Fruit fly (Drosophila melanogaster): ENCODE measurements around the gene Ing3.

Gene Ing3

dm6 chrX:18699268-18700140 lies 46.6 kb upstream of the Ing3 start (continued):
- no peak for TF ChIP-seq CG32006 (GFP tag; optimal IDR thresholded peaks at IDR 0.05)
- peak; percentile 20 for TF ChIP-seq dsx (GFP tag; optimal IDR thresholded peaks at IDR 0.05; ENCODE audit: poor library complexity, severe bottlenecking)
- no peak for TF ChIP-seq CG34406 (GFP tag; optimal IDR thresholded peaks at IDR 0.05)
- TF ChIP-seq Hr38 (GFP tag; optimal IDR thresholded peaks at IDR 0.05): no peak
- no peak for TF ChIP-seq CG10669 (GFP tag; optimal IDR thresholded peaks at IDR 0.05)
- no peak for TF ChIP-seq CG6792 (GFP tag; optimal IDR thresholded peaks at IDR 0.05)
- 0 out of 3 replicates have a peak, but pooled peaks have one; percentile 7 for TF ChIP-seq CG6163 (GFP tag; IDR thresholded peaks at IDR 0.05)
- TF ChIP-seq spab (GFP tag; optimal IDR thresholded peaks at IDR 0.05): peak; percentile 32

- TF ChIP-seq CG8119 (GFP tag; IDR thresholded peaks at IDR 0.05): no peak
- TF ChIP-seq ss (GFP tag; optimal IDR thresholded peaks at IDR 0.05): peak in 1 of 2 experiments; percentile 73
Observed at dm6 chrX:18695603-18696002, 42.7 kb upstream of the Ing3 start.

DNA sequence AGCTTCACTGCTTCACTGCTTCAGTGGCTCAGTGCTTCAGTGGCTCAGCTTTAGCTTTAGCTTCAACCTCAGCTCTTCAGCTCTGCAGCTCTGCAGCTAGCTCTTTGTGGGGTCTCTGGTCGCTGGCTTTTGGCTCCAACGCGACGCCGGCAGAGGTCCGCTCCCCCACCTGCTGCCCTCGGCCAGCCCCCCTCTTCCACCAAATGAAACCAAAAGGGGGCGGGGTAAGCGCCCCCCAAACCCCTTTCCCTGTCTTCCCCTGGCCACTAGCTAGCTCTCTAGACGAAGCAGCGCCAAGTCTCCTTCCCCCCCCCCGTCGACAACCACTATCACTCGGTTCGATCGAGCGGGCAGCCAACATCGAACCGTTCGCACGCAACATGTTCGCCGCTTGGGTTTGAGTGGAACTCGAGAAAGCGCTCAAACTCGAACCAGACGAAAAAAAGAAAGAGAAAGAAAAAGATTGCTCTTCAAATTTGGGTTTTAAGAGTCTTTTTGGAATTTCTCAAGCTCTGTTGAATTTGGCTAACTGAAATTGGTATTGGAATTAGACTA lies 40.1 kb upstream of the Ing3 start, which contains the start of gene Cyp18a1:
Gene Cyp18a1, minus strand, starts transcription at position 95 of the 555 bp plus-strand sequence.
- no peak for TF ChIP-seq CG31627 (GFP tag; optimal IDR thresholded peaks at IDR 0.05)

dm6 chrX:18685726-18686125 lies 32.8 kb upstream of the Ing3 start, which contains the start of gene phtm:
phtm (plus strand) TSS chrX:18685766.
- TF ChIP-seq Hr4 (GFP tag; optimal IDR thresholded peaks at IDR 0.05): no peak
- TF ChIP-seq lz (GFP tag; optimal IDR thresholded peaks at IDR 0.05): no peak
- TF ChIP-seq Blimp-1 (GFP tag; optimal IDR thresholded peaks at IDR 0.05): peak; percentile 91

dm6 chrX:18684928-18685327 lies 32.0 kb upstream of the Ing3 start:
- no peak for TF ChIP-seq topi (GFP tag; optimal IDR thresholded peaks at IDR 0.05)
- no peak for TF ChIP-seq Eip78C (GFP tag)
- TF ChIP-seq CG10669 (GFP tag; optimal IDR thresholded peaks at IDR 0.05): no peak
- no peak for TF ChIP-seq ss (GFP tag; optimal IDR thresholded peaks at IDR 0.05)
- TF ChIP-seq CG31627 (GFP tag; optimal IDR thresholded peaks at IDR 0.05): no peak
- no peak for TF ChIP-seq CG7368 (GFP tag; optimal IDR thresholded peaks at IDR 0.05)
- no peak for TF ChIP-seq CG3032 (tag; optimal IDR thresholded peaks at IDR 0.05)
- TF ChIP-seq CG8319 (GFP tag; optimal IDR thresholded peaks at IDR 0.05): no peak
- no peak for TF ChIP-seq fd85E (GFP tag; optimal IDR thresholded peaks at IDR 0.05)
- TF ChIP-seq CG34406 (GFP tag; optimal IDR thresholded peaks at IDR 0.05): no peak
- no peak for TF ChIP-seq CG11762 (GFP tag; optimal IDR thresholded peaks at IDR 0.05; ENCODE audit: insufficient read depth)
- TF ChIP-seq Ets21C (GFP tag; optimal IDR thresholded peaks at IDR 0.05): no peak
- no peak for TF ChIP-seq net (GFP tag; optimal IDR thresholded peaks at IDR 0.05)
- TF ChIP-seq esn (GFP tag; optimal IDR thresholded peaks at IDR 0.05): no peak
- no peak for TF ChIP-seq CG11294 (GFP tag; IDR thresholded peaks at IDR 0.05)
- no peak for TF ChIP-seq CG8632 (GFP tag; optimal IDR thresholded peaks at IDR 0.05)

DNA sequence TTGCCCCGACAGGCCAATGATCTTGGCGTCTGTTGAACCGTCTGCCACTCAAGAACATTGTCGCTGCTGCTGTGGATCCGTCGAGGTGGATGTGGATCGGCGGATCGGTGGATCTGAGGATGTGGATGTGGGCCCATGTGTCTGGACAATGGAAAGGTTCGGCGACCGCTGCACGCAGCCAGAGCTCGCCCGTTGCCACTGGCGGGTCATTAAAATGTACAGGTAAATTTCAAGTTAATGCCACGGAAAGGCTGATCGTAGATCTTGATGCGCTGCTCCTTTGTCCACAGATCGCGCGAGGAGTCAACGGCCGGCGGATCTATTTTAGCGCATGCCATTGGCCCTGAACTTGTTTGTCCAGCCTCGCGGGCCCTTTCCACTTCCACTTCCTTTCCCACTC lies 31.6 kb upstream of the Ing3 start:
- TF ChIP-seq Eip78C (GFP tag) (peak; percentile 35), CG6276 (GFP tag; optimal IDR thresholded peaks at IDR 0.05) (no peak), CG8119 (GFP tag; IDR thresholded peaks at IDR 0.05) (no peak), Lpt (GFP tag; optimal IDR thresholded peaks at IDR 0.05) (no peak), CG31627 (GFP tag; optimal IDR thresholded peaks at IDR 0.05) (no peak), fkh (GFP tag; optimal IDR thresholded peaks at IDR 0.05) (no peak), Hr4 (GFP tag; optimal IDR thresholded peaks at IDR 0.05) (no peak), ss (GFP tag; optimal IDR thresholded peaks at IDR 0.05) (peak in 1 of 2 experiments; percentile 81), Hr39 (GFP tag; optimal IDR thresholded peaks at IDR 0.05) (no peak), Gug (GFP tag; IDR thresholded peaks at IDR 0.05) (no peak), dsx (GFP tag; optimal IDR thresholded peaks at IDR 0.05; ENCODE audit: poor library complexity, severe bottlenecking) (peak; percentile 78), Hr38 (GFP tag; optimal IDR thresholded peaks at IDR 0.05) (no peak), CG1621 (tag; optimal IDR thresholded peaks at IDR 0.05) (peak; percentile 17)
